Fruit fly (Drosophila melanogaster) whole organism, adult: ENCODE results near the gene CG31279.

Experiments used
- CG11617 ChIP-seq: fragments of 200-800 bp; sonication (Bioruptor generic); optimal IDR thresholded peaks from 2 replicates; lab custom pipeline; 2017; ENCODE audit warnings: mild to moderate bottlenecking, missing biosample characterization, missing genetic modification reagents, missing genetic modification characterization
- CG14711 ChIP-seq: fragments of 200-800 bp; sonication (Bioruptor generic); optimal IDR thresholded peaks from 2 replicates; lab custom pipeline; 2018; ENCODE audit warnings: missing biosample characterization, mild to moderate bottlenecking, missing genetic modification characterization, moderate library complexity
- CG1620 ChIP-seq: fragments of 200-800 bp; sonication (Bioruptor generic); optimal IDR thresholded peaks from 2 replicates; lab custom pipeline; 2016; ENCODE audit warnings: missing biosample characterization, missing genetic modification characterization
- Clk ChIP-seq: fragments of 200-800 bp; sonication (Bioruptor generic); optimal IDR thresholded peaks from 2 replicates; lab custom pipeline; 2017; ENCODE audit warnings: missing biosample characterization, missing genetic modification characterization
- Crg-1 ChIP-seq: fragments of 200-800 bp; sonication (Bioruptor generic); optimal IDR thresholded peaks from 2 replicates; lab custom pipeline; 2016; ENCODE audit warnings: missing biosample characterization, missing genetic modification characterization
- Hr96 ChIP-seq: fragments of 200-800 bp; sonication (Bioruptor generic); optimal IDR thresholded peaks from 2 replicates; lab custom pipeline; 2016; ENCODE audit warnings: missing biosample characterization, missing genetic modification characterization
- Mnt ChIP-seq: fragments of 200-800 bp; sonication (Bioruptor generic); optimal IDR thresholded peaks from 2 replicates; lab custom pipeline; 2016; ENCODE audit warnings: missing biosample characterization, mild to moderate bottlenecking, missing genetic modification characterization
- cic ChIP-seq: fragments of 200-800 bp; sonication (Bioruptor generic); optimal IDR thresholded peaks from 2 replicates; lab custom pipeline; 2017; ENCODE audit warnings: missing biosample characterization, mild to moderate bottlenecking, missing genetic modification characterization, moderate library complexity
- kay ChIP-seq: fragments of 200-800 bp; sonication (Bioruptor generic); peaks from one replicate; lab custom pipeline; 2016; ENCODE audit warnings: missing biosample characterization, missing genetic modification characterization, borderline replicate concordance
- ovo ChIP-seq: fragments of 200-800 bp; sonication (Bioruptor generic); optimal IDR thresholded peaks from 2 replicates; lab custom pipeline; 2016; ENCODE audit warnings: missing biosample characterization, missing genetic modification characterization
- pad ChIP-seq: fragments of 200-800 bp; sonication (Bioruptor generic); optimal IDR thresholded peaks from 3 replicates; lab custom pipeline; 2017; ENCODE audit warnings: missing biosample characterization, missing genetic modification characterization, mild to moderate bottlenecking, moderate library complexity, missing genetic modification reagents

- TF ChIP-seq CG11617 (GFP tag; lab: Kevin White, UChicago) (no peak), Clk (GFP tag; lab: Kevin White, UChicago) (no peak), ovo (no peak), pad (GFP tag; lab: Kevin White, UChicago) (no peak), cic (no peak), Mnt (GFP tag; lab: Kevin White, UChicago) (no peak), kay (no peak), CG14711 (tag; lab: Kevin White, UChicago) (no peak), CG1620 (no peak), Hr96 (no peak), Crg-1 (no peak)
These were observed 4.1 kb downstream of the CG31279 start, which contains the start of gene CG14881 for dm6 chr3R:16434599-16434998.
